Fruit fly (Drosophila melanogaster) S2 (cell line): ENCODE data around the gene C3G.

Source experiments
- CG8478 ChIP-seq: fragments of >200 bp; optimal IDR thresholded peaks from 2 replicates; lab custom pipeline; 2018
- CTCF ChIP-seq, 2 experiments: fragments of >200 bp; optimal IDR thresholded peaks; 2 replicates each; lab custom pipeline; 2018

Gene C3G

dm6 chrX:6800726-6801296 is 2.6 kb downstream of the C3G start:
- TF ChIP-seq CG8478 (lab: Kevin White, UChicago) (no peak), CTCF (optimal IDR thresholded peaks at IDR 0.05; lab: Kevin White, UChicago) (no peak)

- no peak for TF ChIP-seq CTCF (optimal IDR thresholded peaks at IDR 0.05; lab: Kevin White, UChicago)
- no peak for TF ChIP-seq CG8478 (lab: Kevin White, UChicago)
Measured at dm6 chrX:6799261-6800022, 4.0 kb downstream of the C3G start.

dm6 chrX:6796972-6797371 is 6.4 kb downstream of the C3G start:
- no peak for TF ChIP-seq CTCF (optimal IDR thresholded peaks at IDR 0.05; lab: Kevin White, UChicago)
- no peak for TF ChIP-seq CG8478 (lab: Kevin White, UChicago)

- TF ChIP-seq CTCF (optimal IDR thresholded peaks at IDR 0.05; lab: Kevin White, UChicago) (no peak), CG8478 (lab: Kevin White, UChicago) (no peak)
Measured at dm6 chrX:6795987-6796691, 7.3 kb downstream of the C3G start.

- no peak for TF ChIP-seq CTCF (optimal IDR thresholded peaks at IDR 0.05; lab: Kevin White, UChicago)
- no peak for TF ChIP-seq CG8478 (lab: Kevin White, UChicago)
Measured at dm6 chrX:6794826-6795225, 8.6 kb downstream of the C3G start.

dm6 chrX:6794190-6794589 is 9.2 kb downstream of the C3G start:
- TF ChIP-seq CTCF (optimal IDR thresholded peaks at IDR 0.05; lab: Kevin White, UChicago): no peak

- TF ChIP-seq CTCF (optimal IDR thresholded peaks at IDR 0.05; lab: Kevin White, UChicago) (no peak), CG8478 (lab: Kevin White, UChicago) (no peak)
Measured at dm6 chrX:6793390-6793789, 10.0 kb downstream of the C3G start.

dm6 chrX:6792891-6793290 is 10.5 kb downstream of the C3G start:
- TF ChIP-seq CG8478 (lab: Kevin White, UChicago): no peak
- no peak for TF ChIP-seq CTCF (optimal IDR thresholded peaks at IDR 0.05; lab: Kevin White, UChicago)

dm6 chrX:6791531-6791930 is 11.9 kb downstream of the C3G start:
- no peak for TF ChIP-seq CG8478 (lab: Kevin White, UChicago)
- no peak for TF ChIP-seq CTCF (optimal IDR thresholded peaks at IDR 0.05; lab: Kevin White, UChicago)

- no peak for TF ChIP-seq CTCF (optimal IDR thresholded peaks at IDR 0.05; lab: Kevin White, UChicago)
- TF ChIP-seq CG8478 (lab: Kevin White, UChicago): no peak
Measured at dm6 chrX:6790944-6791343, 12.4 kb downstream of the C3G start.

dm6 chrX:6779609-6780139 is 23.7 kb downstream of the C3G start, which contains the start of gene shf:
shf (minus strand) TSS chrX:6779659.
- no peak for TF ChIP-seq CTCF (optimal IDR thresholded peaks at IDR 0.05; lab: Kevin White, UChicago)
- no peak for TF ChIP-seq CG8478 (lab: Kevin White, UChicago)

dm6 chrX:6778780-6779179 is 24.6 kb downstream of the C3G start:
- TF ChIP-seq CTCF (optimal IDR thresholded peaks at IDR 0.05; lab: Kevin White, UChicago): no peak
- no peak for TF ChIP-seq CG8478 (lab: Kevin White, UChicago)

dm6 chrX:6778068-6778467 is 25.3 kb downstream of the C3G start:
- TF ChIP-seq CG8478 (lab: Kevin White, UChicago) (no peak), CTCF (optimal IDR thresholded peaks at IDR 0.05; lab: Kevin White, UChicago) (no peak)

- no peak for TF ChIP-seq CG8478 (lab: Kevin White, UChicago)
- TF ChIP-seq CTCF (optimal IDR thresholded peaks at IDR 0.05; lab: Kevin White, UChicago): no peak
Measured at dm6 chrX:6777394-6777793, 26.0 kb downstream of the C3G start.

- TF ChIP-seq CTCF (optimal IDR thresholded peaks at IDR 0.05; lab: Kevin White, UChicago) (no peak), CG8478 (lab: Kevin White, UChicago) (no peak)
Measured at dm6 chrX:6776934-6777333, 26.5 kb downstream of the C3G start.
